Worm (Caenorhabditis elegans) whole organism, L1 larva: ENCODE results near the gene sdz-9.

Source experiments
- C04F5.9 ChIP-seq: sonication (generic microtip); optimal IDR thresholded peaks from 2 replicates; lab custom pipeline; 2016; ENCODE audit warnings: missing genetic modification characterization, missing compliant biosample characterization
- ceh-82 ChIP-seq, 3 experiments: fragments of 150-350 bp in 1 of 3; sonication (generic microtip) in 2 of 3; optimal IDR thresholded peaks; 2 replicates each; lab custom pipeline; 2014 to 2017; ENCODE audit warnings: missing biosample characterization in 3 of 3, missing genetic modification characterization in 3 of 3
- mdl-1 ChIP-seq, 2 experiments: fragments of 150-350 bp; optimal IDR thresholded peaks; 2 replicates each; lab custom pipeline; 2014 to 2017; ENCODE audit warnings: missing biosample characterization in 2 of 2, missing genetic modification characterization in 2 of 2, inconsistent platforms in 1 of 2
- nhr-11 ChIP-seq: fragments of 150-350 bp; optimal IDR thresholded peaks from 2 replicates; lab custom pipeline; 2014; ENCODE audit warnings: missing biosample characterization, missing genetic modification characterization
- skn-1 ChIP-seq: fragments of 150-350 bp; optimal IDR thresholded peaks from 2 replicates; lab custom pipeline; 2014; ENCODE audit warnings: missing biosample characterization, missing genetic modification characterization
- snpc-4 ChIP-seq: fragments of 150-350 bp; optimal IDR thresholded peaks from 2 replicates; lab custom pipeline; 2014; ENCODE audit warnings: missing biosample characterization, missing genetic modification characterization
- unc-30 ChIP-seq: sonication (generic microtip); optimal IDR thresholded peaks from 2 replicates; lab custom pipeline; 2017; ENCODE audit warnings: missing biosample characterization, missing genetic modification characterization
- ztf-11 ChIP-seq, 2 experiments: sonication (generic microtip); optimal IDR thresholded peaks; 2 replicates each; lab custom pipeline; 2016 to 2017; ENCODE audit warnings: missing genetic modification characterization in 2 of 2, missing biosample characterization in 1 of 2, missing compliant biosample characterization in 1 of 2

DNA sequence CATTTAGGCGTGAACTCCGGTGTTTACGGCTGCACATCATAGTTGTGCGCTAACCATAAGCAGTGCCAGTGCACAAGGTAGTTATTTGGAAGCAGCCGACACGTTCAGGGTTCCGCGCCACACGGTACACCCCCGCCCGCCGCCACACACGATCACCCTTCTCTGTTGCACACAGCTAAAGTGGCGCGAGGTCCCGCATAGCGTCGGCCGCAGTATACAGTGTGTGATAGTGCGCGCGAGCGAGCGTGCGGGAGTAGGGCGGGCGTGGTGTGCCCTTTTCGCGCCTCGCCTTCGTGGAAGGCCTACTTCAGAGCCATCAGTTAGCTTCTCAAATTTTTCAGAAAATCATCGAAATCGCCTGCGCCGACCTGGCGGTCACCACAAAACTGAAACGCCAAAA, 36.5 kb downstream of the sdz-9 start:
- TF ChIP-seq skn-1 (tag; lab: Kevin White, UChicago): no peak
- no peak for TF ChIP-seq unc-30 (tag; lab: Kevin White, UChicago)
- no peak for TF ChIP-seq snpc-4
- no peak for TF ChIP-seq nhr-11
- no peak for TF ChIP-seq ceh-82 (tag; optimal IDR thresholded peaks at IDR 0.05; lab: Kevin White, UChicago)
- TF ChIP-seq C04F5.9 (tag; lab: Kevin White, UChicago): no peak
- no peak for TF ChIP-seq ztf-11 (tag; optimal IDR thresholded peaks at IDR 0.05; lab: Kevin White, UChicago)
- no peak for TF ChIP-seq mdl-1 (tag; optimal IDR thresholded peaks at IDR 0.05; lab: Kevin White, UChicago)
